Fruit fly (Drosophila melanogaster) whole organism, embryonic: ENCODE data around the gene CG1024.

ENCODE experiments used
- Ada2b ChIP-seq: fragments of 200-800 bp; sonication (Bioruptor generic); IDR thresholded peaks from 2 replicates; pipeline ENCODE4 v1.3.6; 2022; ENCODE audit warnings: missing biosample characterization, missing genetic modification characterization
- BEAF-32 ChIP-seq: fragments of 200-800 bp; sonication (Bioruptor generic); optimal IDR thresholded peaks from 3 replicates; lab custom pipeline; 2017; ENCODE audit warnings: missing biosample characterization, missing genetic modification characterization, mild to moderate bottlenecking, moderate library complexity, missing genetic modification reagents
- Bdp1 ChIP-seq: fragments of 200-800 bp; sonication (Bioruptor generic); optimal IDR thresholded peaks from 3 replicates; lab custom pipeline; 2016; ENCODE audit warnings: missing biosample characterization, missing genetic modification characterization
- CG11398 ChIP-seq: fragments of 200-800 bp; sonication (Bioruptor generic); optimal IDR thresholded peaks from 2 replicates; lab custom pipeline; 2016; ENCODE audit warnings: missing biosample characterization, missing genetic modification characterization
- CG12299 ChIP-seq: fragments of 200-800 bp; sonication (Bioruptor generic); optimal IDR thresholded peaks from 2 replicates; lab custom pipeline; 2018; ENCODE audit warnings: missing biosample characterization, mild to moderate bottlenecking, missing genetic modification characterization
- CG12659 ChIP-seq: fragments of 200-800 bp; sonication (Bioruptor generic); optimal IDR thresholded peaks from 3 replicates; lab custom pipeline; 2017; ENCODE audit warnings: mild to moderate bottlenecking, missing biosample characterization, missing genetic modification reagents, missing genetic modification characterization
- CG13296 ChIP-seq: fragments of 200-800 bp; sonication (Bioruptor generic); optimal IDR thresholded peaks from 3 replicates; lab custom pipeline; 2018; ENCODE audit warnings: missing biosample characterization, mild to moderate bottlenecking, missing genetic modification characterization
- CG14441 ChIP-seq: fragments of 200-800 bp; sonication (Bioruptor generic); IDR thresholded peaks from 2 replicates; pipeline ENCODE4 v1.3.6; 2022; ENCODE audit warnings: missing biosample characterization, missing genetic modification characterization
- CG2199 ChIP-seq: fragments of 200-800 bp; sonication (Bioruptor generic); IDR thresholded peaks from 3 replicates; pipeline ENCODE4 v1.3.6; 2022; ENCODE audit warnings: missing biosample characterization, missing genetic modification characterization
- CG2202 ChIP-seq: fragments of 200-800 bp; sonication (Bioruptor generic); optimal IDR thresholded peaks from 2 replicates; lab custom pipeline; 2018; ENCODE audit warnings: missing biosample characterization, mild to moderate bottlenecking, missing genetic modification characterization
- CG30403 ChIP-seq: fragments of 200-800 bp; sonication (Bioruptor generic); optimal IDR thresholded peaks from 3 replicates; lab custom pipeline; 2016; ENCODE audit warnings: missing biosample characterization, missing genetic modification characterization
- CG3065 ChIP-seq: fragments of 200-800 bp; sonication (Bioruptor generic); optimal IDR thresholded peaks from 2 replicates; lab custom pipeline; 2016; ENCODE audit warnings: missing biosample characterization, missing genetic modification characterization
- CG32772 ChIP-seq: fragments of 200-800 bp; sonication (Bioruptor generic); IDR thresholded peaks from 2 replicates; pipeline ENCODE4 v1.3.6; 2022; ENCODE audit warnings: missing biosample characterization, missing genetic modification characterization
- CG3847 ChIP-seq: fragments of 200-800 bp; sonication (Bioruptor generic); IDR thresholded peaks from 2 replicates; pipeline ENCODE4 v1.3.6; 2022; ENCODE audit warnings: missing biosample characterization, missing genetic modification characterization
- CG4854 ChIP-seq: fragments of 200-800 bp; sonication (Bioruptor generic); optimal IDR thresholded peaks from 2 replicates; lab custom pipeline; 2016; ENCODE audit warnings: missing biosample characterization, missing genetic modification characterization, inconsistent platforms
- CG5180 ChIP-seq: fragments of 200-800 bp; sonication (Bioruptor generic); optimal IDR thresholded peaks from 3 replicates; lab custom pipeline; 2017; ENCODE audit warnings: missing biosample characterization, missing genetic modification characterization, mild to moderate bottlenecking, moderate library complexity, missing genetic modification reagents
- Camta ChIP-seq: fragments of 200-800 bp; sonication (Bioruptor generic); optimal IDR thresholded peaks from 2 replicates; lab custom pipeline; 2016; ENCODE audit warnings: missing biosample characterization, missing genetic modification characterization
- CoRest ChIP-seq: fragments of 200-800 bp; sonication (Bioruptor generic); optimal IDR thresholded peaks from 3 replicates; lab custom pipeline; 2018; ENCODE audit warnings: missing biosample characterization, mild to moderate bottlenecking, missing genetic modification characterization, moderate library complexity
- Dek ChIP-seq: fragments of 200-800 bp; sonication (Bioruptor generic); optimal IDR thresholded peaks from 3 replicates; lab custom pipeline; 2019; ENCODE audit warnings: missing biosample characterization, mild to moderate bottlenecking, missing genetic modification characterization, moderate library complexity
- Dip3 ChIP-seq: fragments of 200-800 bp; sonication (Bioruptor generic); optimal IDR thresholded peaks from 3 replicates; lab custom pipeline; 2016; ENCODE audit warnings: missing biosample characterization, missing genetic modification characterization
- Drgx ChIP-seq: fragments of 200-800 bp; sonication (Bioruptor generic); IDR thresholded peaks from 2 replicates; pipeline ENCODE4 v1.3.6; 2022; ENCODE audit warnings: missing biosample characterization, missing genetic modification characterization
- Elba2 ChIP-seq: fragments of 200-800 bp; sonication (Bioruptor generic); optimal IDR thresholded peaks from 3 replicates; lab custom pipeline; 2016; ENCODE audit warnings: missing biosample characterization, missing genetic modification characterization
- GATAe ChIP-seq: fragments of 200-800 bp; sonication (Bioruptor generic); conservative IDR thresholded peaks from 2 replicates; pipeline ENCODE4 v1.3.6; 2022; ENCODE audit warnings: missing biosample characterization, missing genetic modification characterization
- HLH54F ChIP-seq: fragments of 200-800 bp; sonication (Bioruptor generic); optimal IDR thresholded peaks from 3 replicates; lab custom pipeline; 2016; ENCODE audit warnings: missing biosample characterization, missing genetic modification characterization
- Hsf ChIP-seq: fragments of 200-800 bp; sonication (Bioruptor generic); optimal IDR thresholded peaks from 3 replicates; lab custom pipeline; 2016; ENCODE audit warnings: missing biosample characterization, missing genetic modification characterization
- Jarid2 ChIP-seq: fragments of 200-800 bp; sonication (Bioruptor generic); optimal IDR thresholded peaks from 3 replicates; lab custom pipeline; 2017; ENCODE audit warnings: mild to moderate bottlenecking, missing biosample characterization, missing genetic modification reagents, missing genetic modification characterization
- MTF-1 ChIP-seq: fragments of 200-800 bp; sonication (Bioruptor generic); optimal IDR thresholded peaks from 2 replicates; lab custom pipeline; 2018; ENCODE audit warnings: missing biosample characterization, mild to moderate bottlenecking, missing genetic modification characterization, borderline replicate concordance
- Med ChIP-seq: fragments of 200-800 bp; sonication (Bioruptor generic); peaks from one replicate; lab custom pipeline; 2016; ENCODE audit warnings: missing biosample characterization, missing genetic modification characterization, mild to moderate bottlenecking, inconsistent platforms, moderate library complexity
- Opbp ChIP-seq: fragments of 200-800 bp; sonication (Bioruptor generic); IDR thresholded peaks from 3 replicates; pipeline ENCODE4 v1.3.6; 2022; ENCODE audit warnings: missing biosample characterization, missing genetic modification characterization; ENCODE audit not compliant: partially characterized antibody
- Poxn ChIP-seq: fragments of 200-800 bp; sonication (Bioruptor generic); IDR thresholded peaks from 2 replicates; pipeline ENCODE4 v1.3.6; 2022; ENCODE audit warnings: missing biosample characterization, missing genetic modification characterization
- Ptx1 ChIP-seq: fragments of 200-800 bp; sonication (Bioruptor generic); IDR thresholded peaks from 2 replicates; pipeline ENCODE4 v1.3.6; 2022; ENCODE audit warnings: missing biosample characterization, missing genetic modification characterization
- Taf1 ChIP-seq: fragments of 200-800 bp; sonication (Bioruptor generic); IDR thresholded peaks from 2 replicates; pipeline ENCODE4 v1.3.6; 2022; ENCODE audit warnings: missing biosample characterization, missing genetic modification characterization
- Vsx1 ChIP-seq: fragments of 200-800 bp; sonication (Bioruptor generic); optimal IDR thresholded peaks from 2 replicates; lab custom pipeline; 2017; ENCODE audit warnings: missing biosample characterization, mild to moderate bottlenecking, missing genetic modification characterization, missing genetic modification reagents
- ara ChIP-seq: fragments of 200-800 bp; sonication (Bioruptor generic); IDR thresholded peaks from 2 replicates; pipeline ENCODE4 v1.3.6; 2022; ENCODE audit warnings: missing biosample characterization, missing genetic modification characterization
- cas ChIP-seq: fragments of 200-800 bp; sonication (Bioruptor generic); IDR thresholded peaks from 2 replicates; pipeline ENCODE4 v1.3.6; 2022; ENCODE audit warnings: missing biosample characterization, missing genetic modification characterization
- croc ChIP-seq: fragments of 200-800 bp; sonication (Bioruptor generic); conservative IDR thresholded peaks from 3 replicates; pipeline ENCODE4 v1.3.6; 2022; ENCODE audit warnings: missing biosample characterization, missing genetic modification characterization
- dmrt99B ChIP-seq: fragments of 200-800 bp; sonication (Bioruptor generic); optimal IDR thresholded peaks from 2 replicates; lab custom pipeline; 2018; ENCODE audit warnings: missing biosample characterization, mild to moderate bottlenecking, missing genetic modification characterization, moderate library complexity
- dpn ChIP-seq, 2 experiments: fragments of 200-800 bp; sonication (Bioruptor generic); optimal IDR thresholded peaks; 3 replicates each; lab custom pipeline; 2016; ENCODE audit warnings: missing biosample characterization in 2 of 2, missing genetic modification characterization in 2 of 2
- ewg ChIP-seq: fragments of 200-800 bp; sonication (Bioruptor generic); optimal IDR thresholded peaks from 3 replicates; lab custom pipeline; 2017; ENCODE audit warnings: mild to moderate bottlenecking, missing biosample characterization, missing genetic modification reagents, missing genetic modification characterization
- eyg ChIP-seq: fragments of 200-800 bp; sonication (Bioruptor generic); optimal IDR thresholded peaks from 3 replicates; lab custom pipeline; 2016; ENCODE audit warnings: missing biosample characterization, missing genetic modification characterization
- klu ChIP-seq: fragments of 200-800 bp; sonication (Bioruptor generic); IDR thresholded peaks from 2 replicates; pipeline ENCODE4 v1.3.6; 2022; ENCODE audit warnings: missing biosample characterization, missing genetic modification characterization
- lab ChIP-seq: fragments of 200-800 bp; sonication (Bioruptor generic); optimal IDR thresholded peaks from 3 replicates; lab custom pipeline; 2017; ENCODE audit warnings: missing biosample characterization, missing genetic modification characterization, mild to moderate bottlenecking, moderate library complexity, missing genetic modification reagents
- ro ChIP-seq: fragments of 200-800 bp; sonication (Bioruptor generic); IDR thresholded peaks from 2 replicates; pipeline ENCODE4 v1.3.6; 2022; ENCODE audit warnings: missing biosample characterization, missing genetic modification characterization
- row ChIP-seq: fragments of 200-800 bp; sonication (Bioruptor generic); IDR thresholded peaks from 3 replicates; pipeline ENCODE4 v1.3.6; 2022; ENCODE audit warnings: missing biosample characterization, missing genetic modification characterization
- sc ChIP-seq, 3 experiments: fragments of >200 bp in 2 of 3; fragments of 200-800 bp in 1 of 3; sonication (Bioruptor generic) in 1 of 3; optimal IDR thresholded peaks; 2 replicates in 2 of 3; 3 replicates in 1 of 3; lab custom pipeline; 2017; ENCODE audit warnings: mild to moderate bottlenecking in 1 of 3, missing biosample characterization in 1 of 3, missing genetic modification characterization in 1 of 3, missing genetic modification reagents in 1 of 3
- shn ChIP-seq: fragments of 200-800 bp; sonication (Bioruptor generic); optimal IDR thresholded peaks from 3 replicates; lab custom pipeline; 2016; ENCODE audit warnings: missing biosample characterization, missing genetic modification characterization
- sima ChIP-seq: fragments of 200-800 bp; sonication (Bioruptor generic); optimal IDR thresholded peaks from 2 replicates; lab custom pipeline; 2016; ENCODE audit warnings: missing biosample characterization, missing genetic modification characterization
- tup ChIP-seq: fragments of 200-800 bp; sonication (Bioruptor generic); optimal IDR thresholded peaks from 2 replicates; lab custom pipeline; 2016; ENCODE audit warnings: missing biosample characterization, mild to moderate bottlenecking, missing genetic modification characterization, moderate library complexity
- unc-4 ChIP-seq: fragments of 200-800 bp; sonication (Bioruptor generic); IDR thresholded peaks from 2 replicates; pipeline ENCODE4 v1.3.6; 2022; ENCODE audit warnings: missing biosample characterization, missing genetic modification characterization; ENCODE audit not compliant: partially characterized antibody
- zfh1 ChIP-seq: fragments of 200-800 bp; sonication (Bioruptor generic); IDR thresholded peaks from 3 replicates; pipeline ENCODE4 v1.3.6; 2022; ENCODE audit warnings: missing biosample characterization, missing genetic modification characterization

Gene CG1024

dm6 chr3R:6416242-6416641 is 36.1 kb upstream of the CG1024 start (continued):
- TF ChIP-seq Drgx (GFP tag; lab: Robert Waterston, UW) (0 out of 2 replicates have a peak, but pooled peaks have one; percentile 42), CG4854 (GFP tag; lab: Kevin White, UChicago) (peak; percentile 53), Ada2b (GFP tag; lab: Robert Waterston, UW) (peak; percentile 77), shn (GFP tag; lab: Kevin White, UChicago) (peak; percentile 66), eyg (peak; percentile 72), Ptx1 (GFP tag; lab: Robert Waterston, UW) (peak; percentile 76), MTF-1 (GFP tag; lab: Kevin White, UChicago) (peak; percentile 8), Jarid2 (GFP tag; lab: Kevin White, UChicago) (peak; percentile 1), CG12299 (tag; lab: Kevin White, UChicago) (peak; percentile 28), CG5180 (GFP tag; lab: Kevin White, UChicago) (peak; percentile 37), sc (optimal IDR thresholded peaks at IDR 0.05; lab: Kevin White, UChicago) (no peak), sc (GFP tag; optimal IDR thresholded peaks at IDR 0.05; lab: Kevin White, UChicago) (no peak), Vsx1 (GFP tag; lab: Kevin White, UChicago) (no peak), GATAe (GFP tag; lab: Robert Waterston, UW) (0 out of 2 replicates have a peak, but pooled peaks have one; percentile 27), Hsf (GFP tag; lab: Kevin White, UChicago) (peak; percentile 78), ro (GFP tag; lab: Robert Waterston, UW) (peak; percentile 40; the same call in 1 of the 2 replicates), BEAF-32 (GFP tag; lab: Kevin White, UChicago) (no peak), CG14441 (GFP tag; lab: Robert Waterston, UW) (peak; percentile 79), zfh1 (GFP tag; lab: Robert Waterston, UW) (peak; percentile 81), CG32772 (GFP tag; lab: Robert Waterston, UW) (peak; percentile 70), CG2202 (tag; lab: Kevin White, UChicago) (no peak), cas (GFP tag; lab: Robert Waterston, UW) (peak; percentile 33; the same call in 1 of the 2 replicates), dmrt99B (tag; lab: Kevin White, UChicago) (peak; percentile 85), HLH54F (GFP tag; lab: Kevin White, UChicago) (peak; percentile 81), croc (GFP tag; lab: Robert Waterston, UW) (peak; percentile 51; the same call in 2 of the 3 replicates), ara (GFP tag; lab: Robert Waterston, UW) (peak; percentile 70; the same call in 1 of the 2 replicates), CG3065 (peak; percentile 31), Poxn (GFP tag; lab: Robert Waterston, UW) (no peak), ewg (GFP tag; lab: Kevin White, UChicago) (peak; percentile 44), Dip3 (GFP tag; lab: Kevin White, UChicago) (peak; percentile 73), CG2199 (GFP tag; lab: Robert Waterston, UW) (0 out of 3 replicates have a peak, but pooled peaks have one; percentile 37), tup (GFP tag; lab: Kevin White, UChicago) (no peak), row (peak; percentile 80), lab (GFP tag; lab: Kevin White, UChicago) (peak; percentile 93), Elba2 (GFP tag; lab: Kevin White, UChicago) (no peak), Dek (tag; lab: Kevin White, UChicago) (peak; percentile 59), dpn (GFP tag; optimal IDR thresholded peaks at IDR 0.05; lab: Kevin White, UChicago) (peak; percentile 77 to 78), sima (GFP tag; lab: Kevin White, UChicago) (peak; percentile 55), Bdp1 (GFP tag; lab: Kevin White, UChicago) (peak; percentile 30), CG11398 (GFP tag; lab: Kevin White, UChicago) (peak; percentile 50), Camta (GFP tag; lab: Kevin White, UChicago) (peak; percentile 48), CG30403 (GFP tag; lab: Kevin White, UChicago) (peak; percentile 55), Med (GFP tag; lab: Kevin White, UChicago) (peak; percentile 98), Opbp (GFP tag; lab: Robert Waterston, UW) (no peak), CoRest (tag; lab: Kevin White, UChicago) (peak; percentile 68), Taf1 (peak; percentile 73), CG3847 (peak; percentile 73), CG12659 (GFP tag; lab: Kevin White, UChicago) (peak; percentile 71), klu (GFP tag; lab: Robert Waterston, UW) (peak; percentile 65), CG13296 (GFP tag; lab: Kevin White, UChicago) (peak; percentile 73), unc-4 (GFP tag; lab: Robert Waterston, UW) (no peak)
